Worm (Caenorhabditis elegans) whole organism, L4/young adult: ENCODE data around the gene T15H9.4.

Experiments
- W03F9.2 ChIP-seq: fragments of 150-350 bp; optimal IDR thresholded peaks from 2 replicates; lab custom pipeline; 2014; ENCODE audit warnings: missing biosample characterization, missing genetic modification characterization
- dao-5 ChIP-seq: sonication (generic microtip); optimal IDR thresholded peaks from 2 replicates; lab custom pipeline; 2016; ENCODE audit warnings: missing genotype, missing genetic modification characterization, moderate library complexity, missing compliant biosample characterization
- him-1 ChIP-seq: sonication (generic microtip); optimal IDR thresholded peaks from 2 replicates; lab custom pipeline; 2016; ENCODE audit warnings: missing genotype, missing genetic modification reagents, missing genetic modification characterization, missing compliant biosample characterization

ce11 chrII:9636300-9636699, 24.6 kb downstream of the T15H9.4 start, which contains the start of gene ZK1307.7:
- TF ChIP-seq him-1 (tag; lab: Kevin White, UChicago) (no peak), W03F9.2 (no peak), dao-5 (tag; lab: Kevin White, UChicago) (no peak)
